Worm (Caenorhabditis elegans) whole organism, mixed stage, embryonic: ENCODE results near the gene zip-10.

Experiments used
- nhr-76 ChIP-seq: sonication (generic microtip); optimal IDR thresholded peaks from 2 replicates; lab custom pipeline; 2017; ENCODE audit warnings: missing biosample characterization, missing genetic modification characterization
- unc-62 ChIP-seq: fragments of 150-350 bp; optimal IDR thresholded peaks from 2 replicates; lab custom pipeline; 2014; ENCODE audit warnings: missing biosample characterization, missing genetic modification reagents, missing genetic modification characterization
- ztf-11 ChIP-seq: fragments of 150-350 bp; optimal IDR thresholded peaks from 2 replicates; lab custom pipeline; 2014; ENCODE audit warnings: missing biosample characterization, missing genetic modification characterization

- TF ChIP-seq unc-62 (GFP tag; lab: Kevin White, UChicago) (no peak), ztf-11 (tag; lab: Kevin White, UChicago) (no peak), nhr-76 (no peak)
Measured at ce11 chrV:11660566-11660965, 10.0 kb upstream of the zip-10 start.
